Worm (Caenorhabditis elegans) whole organism, early embryonic: ENCODE data around the gene nono-1.

Experiments used
- B0310.2 ChIP-seq: sonication (generic microtip); optimal IDR thresholded peaks from 2 replicates; lab custom pipeline; 2016; ENCODE audit warnings: mild to moderate bottlenecking, missing genetic modification characterization, missing compliant biosample characterization
- aly-1 ChIP-seq: sonication (generic microtip); optimal IDR thresholded peaks from 2 replicates; lab custom pipeline; 2016; ENCODE audit warnings: missing genetic modification characterization, missing compliant biosample characterization
- ama-1 ChIP-seq: fragments of 150-350 bp; optimal IDR thresholded peaks from 2 replicates; lab custom pipeline; 2014
- ceh-13 ChIP-seq: fragments of 200-800 bp; sonication (Bioruptor generic); optimal IDR thresholded peaks from 2 replicates; lab custom pipeline; 2018; ENCODE audit warnings: mild to moderate bottlenecking, missing genetic modification characterization, missing compliant biosample characterization
- ceh-36 ChIP-seq: sonication (generic microtip); optimal IDR thresholded peaks from 2 replicates; lab custom pipeline; 2016; ENCODE audit warnings: missing genetic modification characterization, inconsistent platforms, missing compliant biosample characterization
- ets-7 ChIP-seq: sonication (generic microtip); optimal IDR thresholded peaks from 2 replicates; lab custom pipeline; 2016; ENCODE audit warnings: missing genotype, missing genetic modification characterization, missing compliant biosample characterization
- flt-1 ChIP-seq: fragments of 200-800 bp; sonication (Bioruptor generic); IDR thresholded peaks from 2 replicates; pipeline ENCODE4 v1.3.6; 2022; ENCODE audit warnings: missing genetic modification characterization, missing compliant biosample characterization
- hmbx-1 ChIP-seq: sonication (generic microtip); optimal IDR thresholded peaks from 2 replicates; lab custom pipeline; 2016; ENCODE audit warnings: mild to moderate bottlenecking, missing genetic modification characterization, missing compliant biosample characterization
- hmg-4 ChIP-seq: fragments of 200-800 bp; sonication (Bioruptor generic); optimal IDR thresholded peaks from 2 replicates; lab custom pipeline; 2018; ENCODE audit warnings: mild to moderate bottlenecking, missing genetic modification characterization, missing compliant biosample characterization
- hnd-1 ChIP-seq: sonication (generic microtip); optimal IDR thresholded peaks from 2 replicates; lab custom pipeline; 2016; ENCODE audit warnings: missing genetic modification characterization, missing compliant biosample characterization
- scrt-1 ChIP-seq: fragments of 200-800 bp; sonication (Bioruptor generic); IDR thresholded peaks from 2 replicates; pipeline ENCODE4 v1.3.6; 2022; ENCODE audit warnings: missing genetic modification characterization, missing compliant biosample characterization
- sea-1 ChIP-seq: fragments of 200-800 bp; sonication (Bioruptor generic); conservative IDR thresholded peaks from 2 replicates; pipeline ENCODE4 v1.3.6; 2022; ENCODE audit warnings: missing genetic modification characterization, missing compliant biosample characterization
- tbx-11 ChIP-seq: fragments of 200-800 bp; sonication (Bioruptor generic); IDR thresholded peaks from 2 replicates; pipeline ENCODE4 v1.3.6; 2022; ENCODE audit warnings: missing genetic modification characterization, missing compliant biosample characterization
- tra-4 ChIP-seq: sonication (generic microtip); optimal IDR thresholded peaks from 2 replicates; lab custom pipeline; 2017; ENCODE audit warnings: missing genetic modification characterization, missing compliant biosample characterization

DNA sequence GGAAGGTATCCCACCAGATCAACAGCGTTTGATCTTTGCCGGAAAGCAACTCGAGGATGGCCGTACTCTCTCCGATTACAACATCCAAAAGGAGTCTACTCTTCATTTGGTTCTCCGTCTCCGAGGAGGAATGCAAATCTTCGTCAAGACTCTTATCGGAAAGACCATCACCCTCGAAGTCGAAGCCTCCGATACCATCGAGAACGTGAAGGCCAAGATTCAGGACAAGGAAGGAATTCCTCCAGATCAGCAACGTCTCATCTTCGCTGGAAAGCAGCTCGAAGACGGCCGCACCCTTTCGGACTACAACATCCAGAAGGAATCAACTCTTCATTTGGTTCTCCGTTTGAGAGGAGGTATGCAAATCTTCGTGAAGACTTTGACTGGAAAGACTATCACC, 15.9 kb downstream of the nono-1 start:
- TF ChIP-seq B0310.2 (tag; lab: Kevin White, UChicago), result no peak
- TF ChIP-seq flt-1 (GFP tag; lab: Robert Waterston, UW), result no peak
- no peak for TF ChIP-seq hmg-4 (GFP tag; lab: Kevin White, UChicago)
- TF ChIP-seq tbx-11, result no peak
- TF ChIP-seq hnd-1, result no peak
- no peak for TF ChIP-seq aly-1 (tag; lab: Kevin White, UChicago)
- TF ChIP-seq ama-1 (lab: Kevin White, UChicago), result no peak
- no peak for TF ChIP-seq sea-1
- no peak for TF ChIP-seq tra-4 (tag; lab: Kevin White, UChicago)
- no peak for TF ChIP-seq scrt-1
- no peak for TF ChIP-seq hmbx-1 (tag; lab: Kevin White, UChicago)
- no peak for TF ChIP-seq ceh-13 (GFP tag; lab: Kevin White, UChicago)
- TF ChIP-seq ets-7, result no peak
- no peak for TF ChIP-seq ceh-36 (tag; lab: Kevin White, UChicago)
